Fruit fly (Drosophila melanogaster): ENCODE data around the gene Sp1.

DNA sequence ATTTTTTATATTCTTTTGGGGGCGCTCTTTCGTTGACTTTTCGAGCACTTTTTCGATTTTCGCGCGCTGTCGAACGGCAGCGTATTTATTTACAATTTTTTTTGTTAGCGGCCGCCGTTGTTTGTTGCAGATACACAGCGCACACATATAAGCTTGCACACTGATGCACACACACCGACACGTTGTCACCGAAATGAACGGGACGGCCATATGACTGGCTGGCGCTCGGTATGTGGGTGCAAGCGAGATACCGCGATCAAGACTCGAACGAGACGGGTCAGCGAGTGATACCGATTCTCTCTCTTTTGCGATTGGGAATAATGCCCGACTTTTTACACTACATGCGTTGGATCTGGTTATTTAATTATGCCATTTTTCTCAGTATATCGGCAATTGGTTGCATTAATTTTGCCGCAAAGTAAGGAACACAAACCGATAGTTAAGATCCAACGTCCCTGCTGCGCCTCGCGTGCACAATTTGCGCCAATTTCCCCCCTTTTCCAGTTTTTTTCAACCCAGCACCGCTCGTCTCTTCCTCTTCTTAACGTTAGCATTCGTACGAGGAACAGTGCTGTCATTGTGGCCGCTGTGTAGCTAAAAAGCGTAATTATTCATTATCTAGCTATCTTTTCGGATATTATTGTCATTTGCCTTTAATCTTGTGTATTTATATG is 42.8 kb upstream of the Sp1 start, which contains the start of gene nej:
- TF ChIP-seq CTCF (optimal IDR thresholded peaks at IDR 0.05) (no peak), CG8478 (optimal IDR thresholded peaks at IDR 0.05) (no peak)

Measured in S2 (cell line).